Fruit fly (Drosophila melanogaster): ENCODE measurements around the gene CG5555.

CG5555 gene

dm6 chr3R:19156670-19157402 lies 23.5 kb downstream of the CG5555 start, which contains the start of gene nanos (continued):
- TF ChIP-seq hth (optimal IDR thresholded peaks at IDR 0.05) (no peak), CG1647 (GFP tag; optimal IDR thresholded peaks at IDR 0.05) (peak; percentile 60), zen2 (GFP tag; IDR thresholded peaks at IDR 0.05; ENCODE audit: partially characterized antibody) (peak; percentile 99), CG2202 (tag; optimal IDR thresholded peaks at IDR 0.05) (no peak), CTCF (GFP tag; optimal IDR thresholded peaks at IDR 0.05) (peak; percentile 51), grau (tag; optimal IDR thresholded peaks at IDR 0.05) (peak; percentile 51), da (GFP tag; optimal IDR thresholded peaks at IDR 0.05) (no peak), PHDP (tag; optimal IDR thresholded peaks at IDR 0.05) (peak; percentile 27), tap (tag; optimal IDR thresholded peaks at IDR 0.05) (peak; percentile 11), ato (GFP tag; IDR thresholded peaks at IDR 0.05; ENCODE audit: partially characterized antibody) (peak; percentile 98), disco-r (GFP tag; optimal IDR thresholded peaks at IDR 0.05) (no peak), CG10209 (GFP tag; optimal IDR thresholded peaks at IDR 0.05) (peak; percentile 65), ab (GFP tag; optimal IDR thresholded peaks at IDR 0.05) (peak; percentile 43), CG9727 (GFP tag; optimal IDR thresholded peaks at IDR 0.05) (peak; percentile 52), gsb-n (tag; optimal IDR thresholded peaks at IDR 0.05) (no peak), Ravus (GFP tag; IDR thresholded peaks at IDR 0.05) (no peak), lola (GFP tag; optimal IDR thresholded peaks at IDR 0.05) (peak in 1 of 3 experiments; percentile 29), pros (GFP tag; optimal IDR thresholded peaks at IDR 0.05) (no peak), CG33213 (GFP tag; optimal IDR thresholded peaks at IDR 0.05) (peak; percentile 69), lov (optimal IDR thresholded peaks at IDR 0.05) (no peak), lov (GFP tag; IDR thresholded peaks at IDR 0.05) (0 out of 3 replicates have a peak, but pooled peaks have one; percentile 53), Eip74EF (GFP tag; optimal IDR thresholded peaks at IDR 0.05) (no peak), Sox100B (GFP tag; optimal IDR thresholded peaks at IDR 0.05) (peak; percentile 20), CG17568 (GFP tag; optimal IDR thresholded peaks at IDR 0.05) (no peak), CG15011 (GFP tag; optimal IDR thresholded peaks at IDR 0.05) (no peak), fd102C (GFP tag; optimal IDR thresholded peaks at IDR 0.05) (no peak), insv (GFP tag; optimal IDR thresholded peaks at IDR 0.05) (peak in 1 of 2 experiments; percentile 23), ranshi (GFP tag; IDR thresholded peaks at IDR 0.05) (peak; percentile 40; the same call in 1 of the 2 replicates), lab (GFP tag; optimal IDR thresholded peaks at IDR 0.05) (peak; percentile 76), CG8924 (tag; optimal IDR thresholded peaks at IDR 0.05) (peak; percentile 21), CG9437 (GFP tag; optimal IDR thresholded peaks at IDR 0.05) (peak; percentile 16), Jarid2 (GFP tag; optimal IDR thresholded peaks at IDR 0.05) (no peak), sens-2 (GFP tag; IDR thresholded peaks at IDR 0.05) (no peak), ems (GFP tag; optimal IDR thresholded peaks at IDR 0.05) (peak; percentile 31), CG15269 (tag; optimal IDR thresholded peaks at IDR 0.05) (peak; percentile 24), cad (GFP tag; optimal IDR thresholded peaks at IDR 0.05) (no peak), CG18599 (GFP tag; optimal IDR thresholded peaks at IDR 0.05) (peak; percentile 56), CG7963 (GFP tag; IDR thresholded peaks at IDR 0.05; ENCODE audit: partially characterized antibody) (peak; percentile 98), abd-A (tag; optimal IDR thresholded peaks at IDR 0.05) (no peak), odd (GFP tag; optimal IDR thresholded peaks at IDR 0.05) (no peak), CG18011 (GFP tag; optimal IDR thresholded peaks at IDR 0.05) (peak; percentile 67), Dref (GFP tag; IDR thresholded peaks at IDR 0.05) (peak; percentile 77), aop (GFP tag; IDR thresholded peaks at IDR 0.05) (no peak), CG32767 (GFP tag; IDR thresholded peaks at IDR 0.05) (no peak), Scr (GFP tag; IDR thresholded peaks at IDR 0.05; ENCODE audit: partially characterized antibody) (peak; percentile 98), Mes4 (GFP tag; optimal IDR thresholded peaks at IDR 0.05) (peak; percentile 52), CG2889 (GFP tag; IDR thresholded peaks at IDR 0.05) (0 out of 3 replicates have a peak, but pooled peaks have one; percentile 29), pan (optimal IDR thresholded peaks at IDR 0.05) (no peak), pan (GFP tag; optimal IDR thresholded peaks at IDR 0.05 in 1 of 2, IDR thresholded peaks at IDR 0.05 in 1 of 2) (no peak)
